Fruit fly (Drosophila melanogaster) whole organism, pupa: Measurements from ENCODE around the gene Cpsf5.
A peak's percentile ranks its signal among the peaks of the same experiment; 100 is the strongest.

Source experiments
- CG10348 ChIP-seq: fragments of 200-800 bp; sonication (Bioruptor generic); IDR thresholded peaks from 2 replicates; pipeline ENCODE4 v1.3.6; 2022; ENCODE audit warnings: missing biosample characterization, missing genetic modification characterization
- CG13204 ChIP-seq: fragments of 200-800 bp; sonication (Bioruptor generic); optimal IDR thresholded peaks from 2 replicates; lab custom pipeline; 2018; ENCODE audit warnings: missing biosample characterization, mild to moderate bottlenecking, missing genetic modification characterization, moderate library complexity
- CG14655 ChIP-seq: fragments of 200-800 bp; sonication (Bioruptor generic); optimal IDR thresholded peaks from 3 replicates; lab custom pipeline; 2017; ENCODE audit warnings: mild to moderate bottlenecking, missing biosample characterization, missing genetic modification reagents, missing genetic modification characterization
- CG15710 ChIP-seq: fragments of 200-800 bp; sonication (Bioruptor generic); optimal IDR thresholded peaks from 2 replicates; lab custom pipeline; 2018; ENCODE audit warnings: missing biosample characterization, mild to moderate bottlenecking, missing genetic modification characterization, moderate library complexity
- CG17806 ChIP-seq: fragments of 200-800 bp; sonication (Bioruptor generic); optimal IDR thresholded peaks from 2 replicates; lab custom pipeline; 2018; ENCODE audit warnings: missing biosample characterization, mild to moderate bottlenecking, missing genetic modification characterization, moderate library complexity
- CG34367 ChIP-seq: fragments of 200-800 bp; sonication (Bioruptor generic); optimal IDR thresholded peaks from 2 replicates; lab custom pipeline; 2018; ENCODE audit warnings: missing biosample characterization, mild to moderate bottlenecking, missing genetic modification characterization
- CG8159 ChIP-seq: fragments of 200-800 bp; sonication (Bioruptor generic); optimal IDR thresholded peaks from 3 replicates; lab custom pipeline; 2018; ENCODE audit warnings: missing biosample characterization, mild to moderate bottlenecking, missing genetic modification characterization, moderate library complexity
- CG8301 ChIP-seq: fragments of 200-800 bp; sonication (Bioruptor generic); optimal IDR thresholded peaks from 2 replicates; lab custom pipeline; 2018; ENCODE audit warnings: missing biosample characterization, mild to moderate bottlenecking, missing genetic modification characterization
- CG9948 ChIP-seq: fragments of 200-800 bp; sonication (Bioruptor generic); optimal IDR thresholded peaks from 2 replicates; lab custom pipeline; 2018; ENCODE audit warnings: missing biosample characterization, mild to moderate bottlenecking, missing genetic modification characterization, moderate library complexity
- D1 ChIP-seq: fragments of 200-800 bp; sonication (Bioruptor generic); optimal IDR thresholded peaks from 2 replicates; lab custom pipeline; 2018; ENCODE audit warnings: missing biosample characterization, mild to moderate bottlenecking, missing genetic modification characterization, moderate library complexity
- EcR ChIP-seq: fragments of 200-800 bp; sonication (Bioruptor generic); optimal IDR thresholded peaks from 3 replicates; lab custom pipeline; 2019; ENCODE audit warnings: missing biosample characterization, missing genetic modification characterization, mild to moderate bottlenecking, moderate library complexity, missing genetic modification reagents
- Ets98B ChIP-seq: fragments of 200-800 bp; sonication (Bioruptor generic); IDR thresholded peaks from 2 replicates; pipeline ENCODE4 v1.3.6; 2022; ENCODE audit warnings: missing biosample characterization, missing genetic modification characterization
- Pif1B ChIP-seq: fragments of 200-800 bp; sonication (Bioruptor generic); optimal IDR thresholded peaks from 3 replicates; lab custom pipeline; 2016; ENCODE audit warnings: missing biosample characterization, missing genetic modification characterization
- Snoo ChIP-seq: fragments of 200-800 bp; sonication (Bioruptor generic); optimal IDR thresholded peaks from 3 replicates; lab custom pipeline; 2017; ENCODE audit warnings: missing biosample characterization, mild to moderate bottlenecking, missing genetic modification characterization, inconsistent platforms

dm6 chr3L:9399855-9400254 lies 11.0 kb upstream of the Cpsf5 start:
- no peak for TF ChIP-seq Ets98B
- no peak for TF ChIP-seq CG17806 (tag; lab: Kevin White, UChicago)
- no peak for TF ChIP-seq CG14655 (GFP tag; lab: Kevin White, UChicago)
- TF ChIP-seq CG13204 (GFP tag; lab: Kevin White, UChicago) = no peak
- no peak for TF ChIP-seq CG10348 (GFP tag; lab: Robert Waterston, UW)
- TF ChIP-seq CG9948 (tag; lab: Kevin White, UChicago) = no peak
- TF ChIP-seq CG8301 = no peak
- TF ChIP-seq D1 (tag; lab: Kevin White, UChicago) = no peak
- TF ChIP-seq CG8159 (tag; lab: Kevin White, UChicago) = no peak
- no peak for TF ChIP-seq CG34367 (tag; lab: Kevin White, UChicago)
- TF ChIP-seq EcR = peak; percentile 63
- no peak for TF ChIP-seq CG15710
- TF ChIP-seq Snoo (tag; lab: Kevin White, UChicago) = no peak
- TF ChIP-seq Pif1B (GFP tag; lab: Kevin White, UChicago) = no peak
